Worm (Caenorhabditis elegans) whole organism, late embryonic: Measurements from ENCODE around the gene ZK622.4.

Source experiments
- C08G9.2 ChIP-seq: sonication (generic microtip); optimal IDR thresholded peaks from 2 replicates; lab custom pipeline; 2016; ENCODE audit warnings: mild to moderate bottlenecking, missing genetic modification characterization, moderate library complexity, missing compliant biosample characterization
- C38D4.7 ChIP-seq: fragments of 200-800 bp; sonication (Bioruptor generic); optimal IDR thresholded peaks from 2 replicates; lab custom pipeline; 2018; ENCODE audit warnings: mild to moderate bottlenecking, missing genetic modification characterization, moderate library complexity, missing compliant biosample characterization
- F13H6.1 ChIP-seq: sonication (generic microtip); optimal IDR thresholded peaks from 2 replicates; lab custom pipeline; 2016; ENCODE audit warnings: missing genetic modification characterization, missing compliant biosample characterization
- K02D7.2 ChIP-seq: sonication (generic microtip); optimal IDR thresholded peaks from 2 replicates; lab custom pipeline; 2017; ENCODE audit warnings: mild to moderate bottlenecking, missing genetic modification characterization, missing compliant biosample characterization
- K09A11.1 ChIP-seq: sonication (generic microtip); optimal IDR thresholded peaks from 2 replicates; lab custom pipeline; 2017; ENCODE audit warnings: antibody characterized with exemption, mild to moderate bottlenecking, missing genetic modification characterization, missing compliant biosample characterization; ENCODE audit not compliant: insufficient read depth
- ahr-1 ChIP-seq: sonication (generic microtip); optimal IDR thresholded peaks from 2 replicates; lab custom pipeline; 2016; ENCODE audit warnings: missing genetic modification characterization, missing compliant biosample characterization
- ama-1 ChIP-seq: fragments of 150-350 bp; optimal IDR thresholded peaks from 2 replicates; lab custom pipeline; 2014
- ceh-14 ChIP-seq: sonication (generic microtip); optimal IDR thresholded peaks from 2 replicates; lab custom pipeline; 2016; ENCODE audit warnings: missing genotype, missing genetic modification characterization, missing compliant biosample characterization
- ceh-18 ChIP-seq: sonication (generic microtip); optimal IDR thresholded peaks from 2 replicates; lab custom pipeline; 2016; ENCODE audit warnings: missing genetic modification characterization, missing compliant biosample characterization
- ceh-19 ChIP-seq: fragments of 200-800 bp; sonication (Bioruptor generic); optimal IDR thresholded peaks from 2 replicates; lab custom pipeline; 2018; ENCODE audit warnings: mild to moderate bottlenecking, missing genetic modification characterization, missing compliant biosample characterization
- ceh-2 ChIP-seq: sonication (generic microtip); optimal IDR thresholded peaks from 2 replicates; lab custom pipeline; 2016; ENCODE audit warnings: missing genotype, missing genetic modification characterization, missing compliant biosample characterization
- ceh-22 ChIP-seq: sonication (generic microtip); optimal IDR thresholded peaks from 2 replicates; lab custom pipeline; 2017; ENCODE audit warnings: missing biosample characterization, missing genetic modification characterization
- ceh-30 ChIP-seq: fragments of 150-350 bp; optimal IDR thresholded peaks from 2 replicates; lab custom pipeline; 2014; ENCODE audit warnings: missing biosample characterization, missing genetic modification characterization
- ceh-31 ChIP-seq: sonication (generic microtip); optimal IDR thresholded peaks from 2 replicates; lab custom pipeline; 2016; ENCODE audit warnings: missing genetic modification characterization, missing compliant biosample characterization
- ceh-34 ChIP-seq: sonication (generic microtip); optimal IDR thresholded peaks from 2 replicates; lab custom pipeline; 2016; ENCODE audit warnings: mild to moderate bottlenecking, missing genetic modification characterization, missing compliant biosample characterization
- ceh-45 ChIP-seq: fragments of 200-800 bp; sonication (Bioruptor generic); IDR thresholded peaks from 2 replicates; pipeline ENCODE4 v1.3.6; 2022; ENCODE audit warnings: missing genetic modification reagents, missing genetic modification characterization, missing compliant biosample characterization
- ceh-48 ChIP-seq: sonication (generic microtip); optimal IDR thresholded peaks from 2 replicates; lab custom pipeline; 2016; ENCODE audit warnings: missing genetic modification characterization, inconsistent platforms, missing compliant biosample characterization
- ceh-9 ChIP-seq: sonication (generic microtip); optimal IDR thresholded peaks from 2 replicates; lab custom pipeline; 2016; ENCODE audit warnings: mild to moderate bottlenecking, missing genetic modification characterization, inconsistent platforms, missing compliant biosample characterization
- che-1 ChIP-seq: sonication (generic microtip); optimal IDR thresholded peaks from 2 replicates; lab custom pipeline; 2016; ENCODE audit warnings: mild to moderate bottlenecking, missing genetic modification characterization, missing compliant biosample characterization
- elt-2 ChIP-seq: sonication (generic microtip); optimal IDR thresholded peaks from 2 replicates; lab custom pipeline; 2016; ENCODE audit warnings: missing genetic modification reagents, missing genetic modification characterization, missing compliant biosample characterization
- elt-4 ChIP-seq: sonication (generic microtip); optimal IDR thresholded peaks from 2 replicates; lab custom pipeline; 2016; ENCODE audit warnings: missing genetic modification characterization, missing compliant biosample characterization
- ets-4 ChIP-seq: sonication (generic microtip); optimal IDR thresholded peaks from 2 replicates; lab custom pipeline; 2016; ENCODE audit warnings: missing genetic modification characterization, missing compliant biosample characterization
- eyg-1 ChIP-seq: sonication (generic microtip); optimal IDR thresholded peaks from 2 replicates; lab custom pipeline; 2016; ENCODE audit warnings: missing genotype, missing genetic modification characterization, missing compliant biosample characterization
- fax-1 ChIP-seq: sonication (generic microtip); optimal IDR thresholded peaks from 2 replicates; lab custom pipeline; 2016; ENCODE audit warnings: missing genotype, missing genetic modification characterization, missing compliant biosample characterization
- fkh-10 ChIP-seq: fragments of 150-350 bp; optimal IDR thresholded peaks from 2 replicates; lab custom pipeline; 2014; ENCODE audit warnings: missing biosample characterization, missing genetic modification reagents, missing genetic modification characterization
- gmeb-2 ChIP-seq: sonication (generic microtip); optimal IDR thresholded peaks from 2 replicates; lab custom pipeline; 2016; ENCODE audit warnings: missing genetic modification characterization, inconsistent platforms, missing compliant biosample characterization
- hlh-15 ChIP-seq: sonication (generic microtip); optimal IDR thresholded peaks from 2 replicates; lab custom pipeline; 2016; ENCODE audit warnings: missing genetic modification characterization, missing compliant biosample characterization
- hlh-30 ChIP-seq: sonication (generic microtip); optimal IDR thresholded peaks from 2 replicates; lab custom pipeline; 2017; ENCODE audit warnings: antibody characterized with exemption, missing genetic modification characterization, missing compliant biosample characterization; ENCODE audit not compliant: insufficient read depth
- hlh-6 ChIP-seq: sonication (generic microtip); optimal IDR thresholded peaks from 2 replicates; lab custom pipeline; 2016; ENCODE audit warnings: missing genotype, missing genetic modification characterization, missing compliant biosample characterization
- hlh-8 ChIP-seq: sonication (generic microtip); optimal IDR thresholded peaks from 2 replicates; lab custom pipeline; 2016; ENCODE audit warnings: missing genotype, missing genetic modification characterization, missing compliant biosample characterization
- lim-6 ChIP-seq: sonication (generic microtip); optimal IDR thresholded peaks from 2 replicates; lab custom pipeline; 2016; ENCODE audit warnings: missing genetic modification characterization, missing compliant biosample characterization
- lin-11 ChIP-seq: fragments of 200-800 bp; sonication (Bioruptor generic); optimal IDR thresholded peaks from 2 replicates; lab custom pipeline; 2018; ENCODE audit warnings: mild to moderate bottlenecking, missing genetic modification characterization, missing compliant biosample characterization
- madf-2 ChIP-seq: sonication (generic microtip); optimal IDR thresholded peaks from 2 replicates; lab custom pipeline; 2017; ENCODE audit warnings: missing genetic modification characterization, missing compliant biosample characterization
- nfya-1 ChIP-seq: sonication (generic microtip); optimal IDR thresholded peaks from 2 replicates; lab custom pipeline; 2017; ENCODE audit warnings: missing genetic modification characterization, mild to moderate bottlenecking, missing compliant biosample characterization, antibody characterized with exemption, moderate library complexity
- nhr-11 ChIP-seq: fragments of 150-350 bp; optimal IDR thresholded peaks from 2 replicates; lab custom pipeline; 2014; ENCODE audit warnings: missing biosample characterization, missing genetic modification characterization
- nhr-232 ChIP-seq: sonication (generic microtip); optimal IDR thresholded peaks from 2 replicates; lab custom pipeline; 2016; ENCODE audit warnings: missing genetic modification characterization, missing compliant biosample characterization
- npax-4 ChIP-seq: sonication (generic microtip); optimal IDR thresholded peaks from 2 replicates; lab custom pipeline; 2016; ENCODE audit warnings: missing genetic modification characterization, missing compliant biosample characterization
- pha-2 ChIP-seq: sonication (generic microtip); optimal IDR thresholded peaks from 2 replicates; lab custom pipeline; 2017; ENCODE audit warnings: mild to moderate bottlenecking, missing genetic modification characterization, missing compliant biosample characterization
- pha-4 ChIP-seq: fragments of 150-350 bp; optimal IDR thresholded peaks from 2 replicates; lab custom pipeline; 2018; ENCODE audit warnings: missing biosample characterization, missing genetic modification reagents, missing genetic modification characterization
- pqm-1 ChIP-seq: sonication (generic microtip); optimal IDR thresholded peaks from 2 replicates; lab custom pipeline; 2016; ENCODE audit warnings: missing genetic modification characterization, missing compliant biosample characterization
- pros-1 ChIP-seq: fragments of 150-350 bp; optimal IDR thresholded peaks from 2 replicates; lab custom pipeline; 2014; ENCODE audit warnings: missing biosample characterization, missing genetic modification reagents, missing genetic modification characterization
- ref-2 ChIP-seq: sonication (generic microtip); optimal IDR thresholded peaks from 2 replicates; lab custom pipeline; 2016; ENCODE audit warnings: missing genetic modification characterization, missing compliant biosample characterization
- rnt-1 ChIP-seq: sonication (generic microtip); optimal IDR thresholded peaks from 2 replicates; lab custom pipeline; 2016; ENCODE audit warnings: missing genetic modification characterization, missing compliant biosample characterization
- sdc-2 ChIP-seq: sonication (generic microtip); optimal IDR thresholded peaks from 2 replicates; lab custom pipeline; 2016; ENCODE audit warnings: missing genotype, missing genetic modification characterization, missing compliant biosample characterization
- sox-4 ChIP-seq: sonication (generic microtip); optimal IDR thresholded peaks from 2 replicates; lab custom pipeline; 2017; ENCODE audit warnings: mild to moderate bottlenecking, missing genetic modification characterization, inconsistent platforms, missing compliant biosample characterization
- syd-9 ChIP-seq: sonication (generic microtip); optimal IDR thresholded peaks from 2 replicates; lab custom pipeline; 2016; ENCODE audit warnings: mild to moderate bottlenecking, missing genetic modification characterization, moderate library complexity, missing compliant biosample characterization
- tbx-7 ChIP-seq: sonication (generic microtip); optimal IDR thresholded peaks from 2 replicates; lab custom pipeline; 2016; ENCODE audit warnings: missing genotype, missing genetic modification characterization, missing compliant biosample characterization
- ttx-3 ChIP-seq: sonication (generic microtip); optimal IDR thresholded peaks from 2 replicates; lab custom pipeline; 2016; ENCODE audit warnings: missing genetic modification reagents, missing genetic modification characterization, missing compliant biosample characterization
- unc-3 ChIP-seq, 2 experiments: fragments of 200-800 bp in 1 of 2; sonication (Bioruptor generic) in 1 of 2; sonication (generic microtip) in 1 of 2; conservative IDR thresholded peaks in 1 of 2; optimal IDR thresholded peaks in 1 of 2; 2 replicates each; pipeline versions ENCODE4 v1.3.6 to Lab custom; 2016 to 2022; ENCODE audit warnings: missing compliant biosample characterization in 2 of 2, missing genetic modification characterization in 2 of 2, missing genetic modification reagents in 1 of 2
- unc-42 ChIP-seq: sonication (generic microtip); optimal IDR thresholded peaks from 2 replicates; lab custom pipeline; 2016; ENCODE audit warnings: missing genotype, missing genetic modification characterization, missing compliant biosample characterization
- unc-55 ChIP-seq: sonication (generic microtip); optimal IDR thresholded peaks from 2 replicates; lab custom pipeline; 2017; ENCODE audit warnings: missing biosample characterization, missing genetic modification reagents, missing genetic modification characterization
- zip-5 ChIP-seq: sonication (generic microtip); optimal IDR thresholded peaks from 2 replicates; lab custom pipeline; 2016; ENCODE audit warnings: missing genetic modification characterization, missing compliant biosample characterization
- ztf-16 ChIP-seq: sonication (generic microtip); optimal IDR thresholded peaks from 2 replicates; lab custom pipeline; 2017; ENCODE audit warnings: missing genetic modification characterization, missing compliant biosample characterization

The ZK622.4 gene

DNA sequence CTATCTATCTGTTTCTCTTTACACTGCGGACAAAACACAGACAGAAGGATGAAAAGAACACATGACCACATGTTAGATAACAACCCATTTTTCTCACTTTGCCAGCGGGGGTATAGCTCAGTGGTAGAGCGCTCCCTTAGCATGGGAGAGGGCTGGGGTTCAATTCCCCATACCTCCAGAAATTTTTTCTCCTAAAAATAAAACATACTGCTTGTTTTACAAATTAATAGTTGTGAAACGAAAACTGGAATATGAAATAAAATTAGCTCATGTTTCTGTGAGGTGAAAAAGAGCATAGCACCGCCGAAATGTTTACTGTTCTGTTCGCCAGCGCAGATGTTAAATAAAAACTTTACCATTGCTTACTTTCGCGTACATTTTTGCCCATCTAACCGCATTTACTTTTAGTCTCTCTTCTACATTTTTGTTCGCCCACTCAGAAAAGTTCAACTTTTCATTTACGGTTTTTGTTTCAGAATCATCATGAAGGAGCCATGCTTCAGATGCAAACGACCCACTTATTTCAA, at the start of gene ZK622.4:
ZK622.4 (plus strand) TSS at position 477 of the 527 bp plus-strand sequence.
- TF ChIP-seq ceh-34 (peak; percentile 82), pros-1 (no peak), che-1 (peak; percentile 85), F13H6.1 (peak; percentile 30), unc-3 (GFP tag; conservative IDR thresholded peaks at IDR 0.05; lab: Robert Waterston, UW) (peak; percentile 88), unc-3 (tag; optimal IDR thresholded peaks at IDR 0.05; lab: Kevin White, UChicago) (peak; percentile 82), elt-4 (tag; lab: Kevin White, UChicago) (no peak), unc-42 (tag; lab: Kevin White, UChicago) (peak; percentile 50), ceh-18 (tag; lab: Kevin White, UChicago) (peak; percentile 80), hlh-6 (tag; lab: Kevin White, UChicago) (peak; percentile 89), ceh-22 (tag; lab: Kevin White, UChicago) (no peak), nhr-232 (tag; lab: Kevin White, UChicago) (peak; percentile 76), madf-2 (tag; lab: Kevin White, UChicago) (peak; percentile 60), ceh-31 (tag; lab: Kevin White, UChicago) (peak; percentile 60), ref-2 (tag; lab: Kevin White, UChicago) (peak; percentile 78), ceh-2 (tag; lab: Kevin White, UChicago) (peak; percentile 73), tbx-7 (tag; lab: Kevin White, UChicago) (no peak), syd-9 (peak; percentile 85), lin-11 (tag; lab: Kevin White, UChicago) (peak; percentile 79), rnt-1 (peak; percentile 54), sdc-2 (peak; percentile 72), ztf-16 (peak; percentile 80), ceh-14 (tag; lab: Kevin White, UChicago) (peak; percentile 69), ama-1 (lab: Kevin White, UChicago) (no peak), hlh-8 (no peak), gmeb-2 (peak; percentile 84), ahr-1 (peak; percentile 56), eyg-1 (peak; percentile 80), pqm-1 (tag; lab: Kevin White, UChicago) (peak; percentile 57), C38D4.7 (GFP tag; lab: Kevin White, UChicago) (peak; percentile 83), unc-55 (GFP tag; lab: Kevin White, UChicago) (no peak), ttx-3 (tag; lab: Kevin White, UChicago) (peak; percentile 73), fax-1 (tag; lab: Kevin White, UChicago) (peak; percentile 50), ets-4 (tag; lab: Kevin White, UChicago) (peak; percentile 6), C08G9.2 (tag; lab: Kevin White, UChicago) (peak; percentile 67), nhr-11 (tag; lab: Kevin White, UChicago) (no peak), lim-6 (peak; percentile 22), ceh-45 (GFP tag; lab: Robert Waterston, UW) (0 out of 2 replicates have a peak, but pooled peaks have one; percentile 52), ceh-19 (GFP tag; lab: Kevin White, UChicago) (peak; percentile 81), nfya-1 (tag; lab: Kevin White, UChicago) (peak; percentile 67), pha-2 (tag; lab: Kevin White, UChicago) (peak; percentile 66), K09A11.1 (tag; lab: Kevin White, UChicago) (peak; percentile 69), npax-4 (peak; percentile 57), pha-4 (tag; lab: Kevin White, UChicago) (no peak), ceh-9 (tag; lab: Kevin White, UChicago) (no peak), sox-4 (tag; lab: Kevin White, UChicago) (peak; percentile 85), ceh-30 (tag; lab: Kevin White, UChicago) (no peak), hlh-30 (tag; lab: Kevin White, UChicago) (peak; percentile 64), zip-5 (peak; percentile 68), elt-2 (tag; lab: Kevin White, UChicago) (peak; percentile 98), fkh-10 (GFP tag; lab: Kevin White, UChicago) (no peak), ceh-48 (tag; lab: Kevin White, UChicago) (peak; percentile 65), hlh-15 (peak; percentile 38), K02D7.2 (tag; lab: Kevin White, UChicago) (peak; percentile 74)
